Worm (Caenorhabditis elegans) whole organism, L4 larva: ENCODE measurements around the gene C07D10.5.
A peak's percentile ranks its signal among the peaks of the same experiment; 100 is the strongest.

Experiments used
- F10B5.3 ChIP-seq: sonication (generic microtip); optimal IDR thresholded peaks from 2 replicates; lab custom pipeline; 2016; ENCODE audit warnings: mild to moderate bottlenecking, missing genetic modification characterization, missing compliant biosample characterization
- F26F4.8 ChIP-seq: fragments of 200-800 bp; sonication (Bioruptor generic); conservative IDR thresholded peaks from 2 replicates; pipeline ENCODE4 v1.3.6; 2022; ENCODE audit warnings: missing genetic modification characterization, missing compliant biosample characterization
- R02D3.7 ChIP-seq: fragments of 150-350 bp; sonication (generic microtip); optimal IDR thresholded peaks from 3 replicates; lab custom pipeline; 2014; ENCODE audit warnings: missing biosample characterization, missing genetic modification characterization
- T20F7.1 ChIP-seq: fragments of 200-800 bp; sonication (Bioruptor generic); optimal IDR thresholded peaks from 2 replicates; lab custom pipeline; 2018; ENCODE audit warnings: mild to moderate bottlenecking, missing genetic modification characterization, missing compliant biosample characterization
- T26A8.4 ChIP-seq: fragments of 200-800 bp; sonication (Bioruptor generic); IDR thresholded peaks from 2 replicates; pipeline ENCODE4 v1.3.6; 2022; ENCODE audit warnings: missing genetic modification characterization, missing compliant biosample characterization
- Y48G9A.11 ChIP-seq: fragments of 200-800 bp; sonication (Bioruptor generic); IDR thresholded peaks from 2 replicates; pipeline ENCODE4 v1.3.6; 2022; ENCODE audit warnings: missing genetic modification reagents, missing genetic modification characterization, missing compliant biosample characterization
- ZK546.5 ChIP-seq, 2 experiments: sonication (generic microtip); optimal IDR thresholded peaks; 2 replicates each; lab custom pipeline; 2017; ENCODE audit warnings: missing biosample characterization in 2 of 2, missing genetic modification characterization in 2 of 2
- aha-1 ChIP-seq: fragments of 150-350 bp; peaks from one replicate; lab custom pipeline; 2014; ENCODE audit warnings: missing biosample characterization, missing genetic modification characterization
- arid-1 ChIP-seq: fragments of 200-800 bp; sonication (Bioruptor generic); conservative IDR thresholded peaks from 2 replicates; pipeline ENCODE4 v1.3.6; 2022; ENCODE audit warnings: missing genetic modification reagents, missing genetic modification characterization, missing compliant biosample characterization
- daf-12 ChIP-seq: fragments of 150-350 bp; optimal IDR thresholded peaks from 2 replicates; lab custom pipeline; 2014; ENCODE audit warnings: missing biosample characterization, missing genetic modification reagents, missing genetic modification characterization
- daf-16 ChIP-seq, 3 experiments: sonication (generic microtip); optimal IDR thresholded peaks; 2 replicates each; lab custom pipeline; 2016 to 2017; ENCODE audit warnings: missing genetic modification characterization in 3 of 3, missing genetic modification reagents in 3 of 3, mild to moderate bottlenecking in 2 of 3, missing compliant biosample characterization in 2 of 3, missing biosample characterization in 1 of 3, moderate library complexity in 1 of 3
- dmd-6 ChIP-seq: fragments of 200-800 bp; sonication (Bioruptor generic); IDR thresholded peaks from 2 replicates; pipeline ENCODE4 v1.3.6; 2022; ENCODE audit warnings: missing genetic modification reagents, missing genetic modification characterization, missing compliant biosample characterization
- dmd-8 ChIP-seq: fragments of 200-800 bp; sonication (Bioruptor generic); IDR thresholded peaks from 2 replicates; pipeline ENCODE4 v1.3.6; 2022; ENCODE audit warnings: missing genetic modification characterization, missing compliant biosample characterization
- dmd-9 ChIP-seq: fragments of 200-800 bp; sonication (Bioruptor generic); IDR thresholded peaks from 2 replicates; pipeline ENCODE4 v1.3.6; 2022; ENCODE audit warnings: missing genetic modification reagents, missing genetic modification characterization, missing compliant biosample characterization
- duxl-1 ChIP-seq: sonication (generic microtip); optimal IDR thresholded peaks from 2 replicates; lab custom pipeline; 2016; ENCODE audit warnings: mild to moderate bottlenecking, missing genetic modification characterization, moderate library complexity, missing compliant biosample characterization; ENCODE audit not compliant: poor library complexity
- egl-43 ChIP-seq: fragments of 200-800 bp; sonication (Bioruptor generic); IDR thresholded peaks from 2 replicates; pipeline ENCODE4 v1.3.6; 2022; ENCODE audit warnings: missing genetic modification reagents, missing genetic modification characterization, missing compliant biosample characterization
- hlh-11 ChIP-seq: fragments of 200-800 bp; sonication (Bioruptor generic); optimal IDR thresholded peaks from 2 replicates; lab custom pipeline; 2018; ENCODE audit warnings: mild to moderate bottlenecking, missing genetic modification characterization, missing compliant biosample characterization
- hmg-1.1 ChIP-seq: fragments of 200-800 bp; sonication (Bioruptor generic); IDR thresholded peaks from 2 replicates; pipeline ENCODE4 v1.3.6; 2022; ENCODE audit warnings: missing genetic modification reagents, missing genetic modification characterization, missing compliant biosample characterization
- jun-1 ChIP-seq: fragments of 150-350 bp; optimal IDR thresholded peaks from 2 replicates; lab custom pipeline; 2014; ENCODE audit warnings: missing biosample characterization, missing genetic modification reagents, missing genetic modification characterization
- lim-7 ChIP-seq: fragments of 200-800 bp; sonication (Bioruptor generic); IDR thresholded peaks from 2 replicates; pipeline ENCODE4 v1.3.6; 2022; ENCODE audit warnings: missing genetic modification characterization, missing compliant biosample characterization
- lin-38 ChIP-seq: fragments of 200-800 bp; sonication (Bioruptor generic); IDR thresholded peaks from 2 replicates; pipeline ENCODE4 v1.3.6; 2022; ENCODE audit warnings: missing genetic modification reagents, missing genetic modification characterization, missing compliant biosample characterization
- lin-39 ChIP-seq: fragments of 150-350 bp; optimal IDR thresholded peaks from 2 replicates; lab custom pipeline; 2014; ENCODE audit warnings: missing biosample characterization, missing genetic modification reagents, missing genetic modification characterization
- lir-3 ChIP-seq: sonication (generic microtip); optimal IDR thresholded peaks from 2 replicates; lab custom pipeline; 2016; ENCODE audit warnings: mild to moderate bottlenecking, missing genetic modification characterization, missing compliant biosample characterization
- lsy-2 ChIP-seq, 2 experiments: fragments of 150-350 bp in 1 of 2; sonication (generic microtip) in 1 of 2; optimal IDR thresholded peaks; 2 replicates each; lab custom pipeline; 2014 to 2017; ENCODE audit warnings: missing biosample characterization in 2 of 2, missing genetic modification characterization in 2 of 2
- mes-2 ChIP-seq: sonication (generic microtip); optimal IDR thresholded peaks from 2 replicates; lab custom pipeline; 2016; ENCODE audit warnings: missing genotype, mild to moderate bottlenecking, missing genetic modification characterization, missing compliant biosample characterization; ENCODE audit not compliant: poor library complexity, severe bottlenecking
- mxl-3 ChIP-seq: fragments of 200-800 bp; sonication (Bioruptor generic); optimal IDR thresholded peaks from 2 replicates; lab custom pipeline; 2018; ENCODE audit warnings: mild to moderate bottlenecking, missing genetic modification characterization, missing compliant biosample characterization
- nhr-10 ChIP-seq: fragments of 150-350 bp; optimal IDR thresholded peaks from 2 replicates; lab custom pipeline; 2014; ENCODE audit warnings: missing biosample characterization, missing genetic modification characterization
- nhr-102 ChIP-seq: sonication (generic microtip); optimal IDR thresholded peaks from 2 replicates; lab custom pipeline; 2016; ENCODE audit warnings: mild to moderate bottlenecking, missing genetic modification characterization, moderate library complexity, missing compliant biosample characterization
- nhr-11 ChIP-seq: fragments of 150-350 bp; optimal IDR thresholded peaks from 2 replicates; lab custom pipeline; 2014; ENCODE audit warnings: missing biosample characterization, missing genetic modification characterization
- nhr-41 ChIP-seq: fragments of 200-800 bp; sonication (Bioruptor generic); IDR thresholded peaks from 2 replicates; pipeline ENCODE4 v1.3.6; 2022; ENCODE audit warnings: missing genetic modification reagents, missing genetic modification characterization, missing compliant biosample characterization
- sdz-12 ChIP-seq: fragments of 200-800 bp; sonication (Bioruptor generic); optimal IDR thresholded peaks from 2 replicates; lab custom pipeline; 2018; ENCODE audit warnings: mild to moderate bottlenecking, missing genetic modification characterization, missing compliant biosample characterization
- skn-1 ChIP-seq: fragments of 150-350 bp; optimal IDR thresholded peaks from 2 replicates; lab custom pipeline; 2014; ENCODE audit warnings: missing biosample characterization, missing genetic modification characterization
- unc-62 ChIP-seq, 3 experiments: fragments of 150-350 bp in 1 of 3; sonication (generic microtip); optimal IDR thresholded peaks in 2 of 3; peaks in 1 of 3; 1 replicate in 1 of 3; 2 replicates in 2 of 3; lab custom pipeline; 2014 to 2017; ENCODE audit warnings: missing biosample characterization in 3 of 3, missing genetic modification characterization in 3 of 3, missing genetic modification reagents in 3 of 3, missing genotype in 1 of 3
- zfp-2 ChIP-seq: sonication (generic microtip); optimal IDR thresholded peaks from 2 replicates; lab custom pipeline; 2016; ENCODE audit warnings: mild to moderate bottlenecking, missing genetic modification characterization, missing compliant biosample characterization
- zfp-3 ChIP-seq: fragments of 200-800 bp; sonication (Bioruptor generic); conservative IDR thresholded peaks from 2 replicates; pipeline ENCODE4 v1.3.6; 2022; ENCODE audit warnings: missing genetic modification reagents, missing genetic modification characterization, missing compliant biosample characterization
- zip-11 ChIP-seq: fragments of 200-800 bp; sonication (Bioruptor generic); IDR thresholded peaks from 2 replicates; pipeline ENCODE4 v1.3.6; 2022; ENCODE audit warnings: missing genetic modification characterization, missing compliant biosample characterization
- ztf-11 ChIP-seq: fragments of 150-350 bp; optimal IDR thresholded peaks from 2 replicates; lab custom pipeline; 2014; ENCODE audit warnings: missing biosample characterization, missing genetic modification characterization

The C07D10.5 gene

ce11 chrII:7356326-7356725, 25.0 kb upstream of the C07D10.5 start, which contains the start of gene haf-2:
haf-2 (minus strand) TSS chrII:7356426.
- TF ChIP-seq dmd-9 = no peak
- peak in 1 of 2 experiments; percentile 51 for TF ChIP-seq unc-62 (GFP tag; optimal IDR thresholded peaks at IDR 0.05 in 1 of 2; lab: Kevin White, UChicago)
- TF ChIP-seq unc-62 (tag; optimal IDR thresholded peaks at IDR 0.05; lab: Kevin White, UChicago) = no peak

DNA sequence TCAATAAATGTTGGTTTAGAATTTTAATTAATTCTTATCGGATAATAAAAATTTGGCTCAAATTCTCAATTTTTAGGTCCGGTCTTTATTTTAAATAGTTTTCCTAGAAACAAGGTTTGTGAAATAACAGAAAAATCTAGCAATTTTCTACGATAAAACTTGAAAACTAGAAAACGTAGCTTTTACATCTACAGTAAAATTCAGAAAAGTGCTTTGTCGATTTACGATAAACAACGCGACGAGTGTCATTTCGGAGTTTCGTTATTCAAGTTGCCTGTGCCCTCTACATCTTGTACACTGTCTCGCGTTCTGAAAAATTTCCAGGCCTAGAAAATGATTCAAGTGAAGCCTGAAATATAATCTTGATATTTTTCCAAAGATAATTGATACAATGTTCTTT, 24.6 kb upstream of the C07D10.5 start:
- TF ChIP-seq lsy-2 (tag; optimal IDR thresholded peaks at IDR 0.05; lab: Kevin White, UChicago) = peak in 1 of 2 experiments; percentile 69
- TF ChIP-seq aha-1 (tag; lab: Kevin White, UChicago) = peak; percentile 53
- no peak for TF ChIP-seq nhr-10 (tag; lab: Kevin White, UChicago)
- peak; percentile 57 for TF ChIP-seq mes-2 (tag; lab: Kevin White, UChicago)
- peak; percentile 91 for TF ChIP-seq T20F7.1 (GFP tag; lab: Kevin White, UChicago)
- TF ChIP-seq R02D3.7 (tag; lab: Kevin White, UChicago) = peak; percentile 63
- TF ChIP-seq egl-43 (GFP tag; lab: Robert Waterston, UW) = no peak
- TF ChIP-seq Y48G9A.11 (GFP tag; lab: Robert Waterston, UW) = peak; percentile 99

- TF ChIP-seq F26F4.8 (GFP tag; lab: Robert Waterston, UW) = no peak
- TF ChIP-seq daf-12 = no peak
- TF ChIP-seq dmd-8 = no peak
- no peak for TF ChIP-seq duxl-1
- no peak for TF ChIP-seq nhr-102
- TF ChIP-seq arid-1 (GFP tag; lab: Robert Waterston, UW) = no peak
- no peak for TF ChIP-seq zfp-2
- TF ChIP-seq T26A8.4 (GFP tag; lab: Robert Waterston, UW) = no peak
- TF ChIP-seq unc-62 (GFP tag; optimal IDR thresholded peaks at IDR 0.05 in 1 of 2; lab: Kevin White, UChicago) = no peak
- TF ChIP-seq unc-62 (tag; optimal IDR thresholded peaks at IDR 0.05; lab: Kevin White, UChicago) = no peak
- TF ChIP-seq hmg-1.1 = no peak
- TF ChIP-seq zip-11 (GFP tag; lab: Robert Waterston, UW) = no peak
- TF ChIP-seq lir-3 (tag; lab: Kevin White, UChicago) = no peak
- TF ChIP-seq jun-1 = no peak
- TF ChIP-seq Y48G9A.11 (GFP tag; lab: Robert Waterston, UW) = no peak
- TF ChIP-seq ZK546.5 (tag; optimal IDR thresholded peaks at IDR 0.05; lab: Kevin White, UChicago) = no peak
- no peak for TF ChIP-seq mes-2 (tag; lab: Kevin White, UChicago)
- TF ChIP-seq ztf-11 (tag; lab: Kevin White, UChicago) = no peak
- no peak for TF ChIP-seq nhr-11 (tag; lab: Kevin White, UChicago)
- TF ChIP-seq, all 104 proteins: peak for 0
Measured at ce11 chrII:7357176-7357575, 24.2 kb upstream of the C07D10.5 start.

DNA sequence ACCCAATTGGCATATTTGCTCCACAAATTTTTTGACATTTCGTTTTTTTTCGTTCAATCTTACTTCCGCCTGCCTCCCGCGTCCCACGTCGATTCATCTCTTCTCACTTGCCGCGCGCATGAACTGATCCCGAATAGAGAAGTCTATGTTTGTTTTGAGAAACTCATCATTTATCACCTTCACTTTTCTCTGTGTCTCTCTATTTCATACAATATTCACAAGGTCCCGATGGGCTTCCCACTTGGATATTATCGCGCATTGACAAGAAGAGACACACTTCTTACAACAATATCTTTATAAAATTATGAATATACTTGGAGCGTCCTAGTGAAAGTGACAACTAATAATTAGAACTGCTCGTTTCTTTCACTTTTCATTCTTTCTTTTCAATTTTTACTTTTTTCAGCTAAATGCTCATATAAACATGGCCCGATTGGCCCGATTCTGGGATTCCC, 22.8 kb upstream of the C07D10.5 start, which contains the start of gene insc-1:
Gene insc-1, plus strand, starts transcription at position 405 of the 455 bp plus-strand sequence.
- TF ChIP-seq hlh-11 (no peak), daf-16 (GFP tag; optimal IDR thresholded peaks at IDR 0.05; lab: Kevin White, UChicago) (no peak), daf-16 (tag; optimal IDR thresholded peaks at IDR 0.05; lab: Kevin White, UChicago) (no peak), mxl-3 (GFP tag; lab: Kevin White, UChicago) (no peak), nhr-11 (tag; lab: Kevin White, UChicago) (no peak), lin-38 (GFP tag; lab: Robert Waterston, UW) (no peak), zfp-3 (no peak), sdz-12 (GFP tag; lab: Kevin White, UChicago) (no peak), Y48G9A.11 (GFP tag; lab: Robert Waterston, UW) (no peak), lim-7 (GFP tag; lab: Robert Waterston, UW) (no peak), duxl-1 (no peak), lin-39 (tag; lab: Kevin White, UChicago) (no peak), F10B5.3 (tag; lab: Kevin White, UChicago) (no peak), skn-1 (tag; lab: Kevin White, UChicago) (no peak), dmd-6 (GFP tag; lab: Robert Waterston, UW) (no peak), nhr-41 (GFP tag; lab: Robert Waterston, UW) (no peak)
